Fruit fly (Drosophila melanogaster) whole organism, embryonic: Measurements from ENCODE around the gene PGAP2.

Experiments used
- Bdp1 ChIP-seq: fragments of 200-800 bp; sonication (Bioruptor generic); optimal IDR thresholded peaks from 3 replicates; lab custom pipeline; 2016; ENCODE audit warnings: missing biosample characterization, missing genetic modification characterization
- CG10274 ChIP-seq: fragments of 200-800 bp; sonication (Bioruptor generic); optimal IDR thresholded peaks from 3 replicates; lab custom pipeline; 2017; ENCODE audit warnings: missing biosample characterization, mild to moderate bottlenecking, missing genetic modification characterization
- CG10565 ChIP-seq: fragments of 200-800 bp; sonication (Bioruptor generic); optimal IDR thresholded peaks from 3 replicates; lab custom pipeline; 2016; ENCODE audit warnings: missing biosample characterization, mild to moderate bottlenecking, missing genetic modification characterization
- CG11560 ChIP-seq: fragments of 200-800 bp; sonication (Bioruptor generic); IDR thresholded peaks from 3 replicates; pipeline ENCODE4 v1.3.6; 2022; ENCODE audit warnings: missing biosample characterization, missing genetic modification characterization
- CG12071 ChIP-seq: fragments of 200-800 bp; sonication (Bioruptor generic); optimal IDR thresholded peaks from 3 replicates; lab custom pipeline; 2018; ENCODE audit warnings: missing biosample characterization, mild to moderate bottlenecking, missing genetic modification characterization
- CG13775 ChIP-seq: fragments of 200-800 bp; sonication (Bioruptor generic); optimal IDR thresholded peaks from 3 replicates; lab custom pipeline; 2017; ENCODE audit warnings: missing biosample characterization, mild to moderate bottlenecking, missing genetic modification characterization
- CG14667 ChIP-seq: fragments of 200-800 bp; sonication (Bioruptor generic); IDR thresholded peaks from 2 replicates; pipeline ENCODE4 v1.3.6; 2022; ENCODE audit warnings: missing biosample characterization, missing genetic modification characterization
- CG15696 ChIP-seq: fragments of 200-800 bp; sonication (Bioruptor generic); optimal IDR thresholded peaks from 2 replicates; lab custom pipeline; 2019; ENCODE audit warnings: missing biosample characterization, mild to moderate bottlenecking, missing genetic modification characterization, moderate library complexity
- CG17186 ChIP-seq: fragments of 200-800 bp; sonication (Bioruptor generic); optimal IDR thresholded peaks from 3 replicates; lab custom pipeline; 2017; ENCODE audit warnings: missing biosample characterization, missing genetic modification reagents, missing genetic modification characterization
- CG17361 ChIP-seq: fragments of 200-800 bp; sonication (Bioruptor generic); IDR thresholded peaks from 3 replicates; pipeline ENCODE4 v1.3.6; 2022; ENCODE audit warnings: missing biosample characterization, missing genetic modification characterization
- CG3838 ChIP-seq: fragments of 200-800 bp; sonication (Bioruptor generic); optimal IDR thresholded peaks from 3 replicates; lab custom pipeline; 2016; ENCODE audit warnings: missing biosample characterization, missing genetic modification characterization
- CG4854 ChIP-seq: fragments of 200-800 bp; sonication (Bioruptor generic); optimal IDR thresholded peaks from 2 replicates; lab custom pipeline; 2016; ENCODE audit warnings: missing biosample characterization, missing genetic modification characterization, inconsistent platforms
- CG7745 ChIP-seq: fragments of 200-800 bp; sonication (Bioruptor generic); optimal IDR thresholded peaks from 2 replicates; lab custom pipeline; 2018; ENCODE audit warnings: missing biosample characterization, mild to moderate bottlenecking, missing genetic modification characterization, moderate library complexity
- CG7839 ChIP-seq: fragments of 200-800 bp; sonication (Bioruptor generic); optimal IDR thresholded peaks from 3 replicates; lab custom pipeline; 2018; ENCODE audit warnings: missing biosample characterization, mild to moderate bottlenecking, missing genetic modification characterization, moderate library complexity
- CG8478 ChIP-seq: fragments of >200 bp; optimal IDR thresholded peaks from 2 replicates; lab custom pipeline; 2018
- CG9817 ChIP-seq: fragments of 200-800 bp; sonication (Bioruptor generic); optimal IDR thresholded peaks from 2 replicates; lab custom pipeline; 2018; ENCODE audit warnings: missing biosample characterization, mild to moderate bottlenecking, missing genetic modification characterization, moderate library complexity
- CTCF ChIP-seq: fragments of 200-800 bp; sonication (Bioruptor generic); optimal IDR thresholded peaks from 2 replicates; lab custom pipeline; 2017; ENCODE audit warnings: missing biosample characterization, mild to moderate bottlenecking, missing genetic modification characterization, moderate library complexity
- CrebB ChIP-seq: fragments of 200-800 bp; sonication (Bioruptor generic); optimal IDR thresholded peaks from 3 replicates; lab custom pipeline; 2018; ENCODE audit warnings: missing biosample characterization, mild to moderate bottlenecking, missing genetic modification characterization
- Doc2 ChIP-seq: fragments of 200-800 bp; sonication (Bioruptor generic); IDR thresholded peaks from 2 replicates; pipeline ENCODE4 v1.3.6; 2022; ENCODE audit warnings: missing biosample characterization, missing genetic modification characterization
- Dref ChIP-seq: fragments of 200-800 bp; sonication (Bioruptor generic); IDR thresholded peaks from 2 replicates; pipeline ENCODE4 v1.3.6; 2022; ENCODE audit warnings: missing biosample characterization, missing genetic modification characterization
- Fer3 ChIP-seq: fragments of 200-800 bp; sonication (Bioruptor generic); optimal IDR thresholded peaks from 2 replicates; lab custom pipeline; 2018; ENCODE audit warnings: missing biosample characterization, mild to moderate bottlenecking, missing genetic modification characterization, moderate library complexity
- H15 ChIP-seq: fragments of 200-800 bp; sonication (Bioruptor generic); IDR thresholded peaks from 3 replicates; pipeline ENCODE4 v1.3.6; 2022; ENCODE audit warnings: missing biosample characterization, missing genetic modification characterization
- HLH54F ChIP-seq: fragments of 200-800 bp; sonication (Bioruptor generic); optimal IDR thresholded peaks from 3 replicates; lab custom pipeline; 2016; ENCODE audit warnings: missing biosample characterization, missing genetic modification characterization
- Hr51 ChIP-seq, 2 experiments: fragments of 200-800 bp; sonication (Bioruptor generic); optimal IDR thresholded peaks; 2 replicates in 1 of 2; 3 replicates in 1 of 2; lab custom pipeline; 2016 to 2018; ENCODE audit warnings: missing biosample characterization in 2 of 2, missing genetic modification characterization in 2 of 2, mild to moderate bottlenecking in 1 of 2, moderate library complexity in 1 of 2
- Hsf ChIP-seq: fragments of 200-800 bp; sonication (Bioruptor generic); optimal IDR thresholded peaks from 3 replicates; lab custom pipeline; 2016; ENCODE audit warnings: missing biosample characterization, missing genetic modification characterization
- MESR4 ChIP-seq: fragments of 200-800 bp; sonication (Bioruptor generic); optimal IDR thresholded peaks from 2 replicates; lab custom pipeline; 2018; ENCODE audit warnings: missing biosample characterization, mild to moderate bottlenecking, missing genetic modification characterization, moderate library complexity
- MTF-1 ChIP-seq: fragments of 200-800 bp; sonication (Bioruptor generic); optimal IDR thresholded peaks from 2 replicates; lab custom pipeline; 2018; ENCODE audit warnings: missing biosample characterization, mild to moderate bottlenecking, missing genetic modification characterization, borderline replicate concordance
- Mad ChIP-seq: fragments of 200-800 bp; sonication (Bioruptor generic); optimal IDR thresholded peaks from 2 replicates; lab custom pipeline; 2016; ENCODE audit warnings: missing biosample characterization, missing genetic modification characterization
- Myb ChIP-seq: fragments of 200-800 bp; sonication (Bioruptor generic); optimal IDR thresholded peaks from 2 replicates; lab custom pipeline; 2016; ENCODE audit warnings: missing biosample characterization, missing genetic modification characterization
- Sox100B ChIP-seq: fragments of 200-800 bp; sonication (Bioruptor generic); optimal IDR thresholded peaks from 3 replicates; lab custom pipeline; 2018; ENCODE audit warnings: missing biosample characterization, mild to moderate bottlenecking, missing genetic modification characterization
- Xbp1 ChIP-seq: fragments of 200-800 bp; sonication (Bioruptor generic); optimal IDR thresholded peaks from 3 replicates; lab custom pipeline; 2016; ENCODE audit warnings: missing biosample characterization, mild to moderate bottlenecking, missing genetic modification characterization
- Xrp1 ChIP-seq: fragments of 200-800 bp; sonication (Bioruptor generic); IDR thresholded peaks from 2 replicates; pipeline ENCODE4 v1.3.6; 2022; ENCODE audit warnings: missing biosample characterization, missing genetic modification characterization
- ab ChIP-seq: fragments of 200-800 bp; sonication (Bioruptor generic); optimal IDR thresholded peaks from 2 replicates; lab custom pipeline; 2016; ENCODE audit warnings: missing biosample characterization, missing genetic modification characterization
- croc ChIP-seq: fragments of 200-800 bp; sonication (Bioruptor generic); conservative IDR thresholded peaks from 3 replicates; pipeline ENCODE4 v1.3.6; 2022; ENCODE audit warnings: missing biosample characterization, missing genetic modification characterization
- cwo ChIP-seq: fragments of 200-800 bp; sonication (Bioruptor generic); optimal IDR thresholded peaks from 3 replicates; lab custom pipeline; 2017; ENCODE audit warnings: missing biosample characterization, missing genetic modification characterization, mild to moderate bottlenecking, moderate library complexity, missing genetic modification reagents
- da ChIP-seq: fragments of 200-800 bp; sonication (Bioruptor generic); optimal IDR thresholded peaks from 2 replicates; lab custom pipeline; 2016; ENCODE audit warnings: missing biosample characterization, missing genetic modification characterization
- dmrt11E ChIP-seq: fragments of 200-800 bp; sonication (Bioruptor generic); optimal IDR thresholded peaks from 3 replicates; lab custom pipeline; 2018; ENCODE audit warnings: missing biosample characterization, mild to moderate bottlenecking, missing genetic modification characterization, moderate library complexity
- esg ChIP-seq: fragments of 200-800 bp; sonication (Bioruptor generic); conservative IDR thresholded peaks from 2 replicates; pipeline ENCODE4 v1.3.6; 2022; ENCODE audit warnings: missing biosample characterization, missing genetic modification characterization
- fd64A ChIP-seq: fragments of 200-800 bp; sonication (Bioruptor generic); optimal IDR thresholded peaks from 3 replicates; lab custom pipeline; 2018; ENCODE audit warnings: missing biosample characterization, mild to moderate bottlenecking, missing genetic modification characterization
- fd96Cb ChIP-seq: fragments of 200-800 bp; sonication (Bioruptor generic); optimal IDR thresholded peaks from 2 replicates; lab custom pipeline; 2018; ENCODE audit warnings: missing biosample characterization, mild to moderate bottlenecking, missing genetic modification characterization, moderate library complexity
- gro ChIP-seq: fragments of 200-800 bp; sonication (Bioruptor generic); optimal IDR thresholded peaks from 2 replicates; lab custom pipeline; 2016; ENCODE audit warnings: missing biosample characterization, missing genetic modification characterization
- gsb-n ChIP-seq: fragments of 200-800 bp; sonication (Bioruptor generic); optimal IDR thresholded peaks from 3 replicates; lab custom pipeline; 2018; ENCODE audit warnings: missing biosample characterization, mild to moderate bottlenecking, missing genetic modification characterization
- hb ChIP-seq: fragments of 200-800 bp; sonication (Bioruptor generic); IDR thresholded peaks from 3 replicates; pipeline ENCODE4 v1.3.6; 2022; ENCODE audit warnings: missing biosample characterization, missing genetic modification characterization; ENCODE audit not compliant: partially characterized antibody
- lbe ChIP-seq: fragments of 200-800 bp; sonication (Bioruptor generic); optimal IDR thresholded peaks from 2 replicates; lab custom pipeline; 2016; ENCODE audit warnings: missing biosample characterization, mild to moderate bottlenecking, missing genetic modification characterization
- mirr ChIP-seq: fragments of 200-800 bp; sonication (Bioruptor generic); optimal IDR thresholded peaks from 3 replicates; lab custom pipeline; 2018; ENCODE audit warnings: missing biosample characterization, mild to moderate bottlenecking, missing genetic modification characterization
- repo ChIP-seq: fragments of 200-800 bp; sonication (Bioruptor generic); optimal IDR thresholded peaks from 2 replicates; lab custom pipeline; 2016; ENCODE audit warnings: missing biosample characterization, missing genetic modification characterization
- row ChIP-seq: fragments of 200-800 bp; sonication (Bioruptor generic); IDR thresholded peaks from 3 replicates; pipeline ENCODE4 v1.3.6; 2022; ENCODE audit warnings: missing biosample characterization, missing genetic modification characterization
- run ChIP-seq: fragments of 200-800 bp; sonication (Bioruptor generic); optimal IDR thresholded peaks from 3 replicates; lab custom pipeline; 2018; ENCODE audit warnings: missing biosample characterization, mild to moderate bottlenecking, missing genetic modification characterization
- tap ChIP-seq: fragments of 200-800 bp; optimal IDR thresholded peaks from 3 replicates; lab custom pipeline; 2019; ENCODE audit warnings: missing biosample characterization, mild to moderate bottlenecking, missing genetic modification characterization, moderate library complexity
- unc-4 ChIP-seq: fragments of 200-800 bp; sonication (Bioruptor generic); IDR thresholded peaks from 2 replicates; pipeline ENCODE4 v1.3.6; 2022; ENCODE audit warnings: missing biosample characterization, missing genetic modification characterization; ENCODE audit not compliant: partially characterized antibody
- wek ChIP-seq: fragments of 200-800 bp; sonication (Bioruptor generic); optimal IDR thresholded peaks from 3 replicates; lab custom pipeline; 2018; ENCODE audit warnings: missing biosample characterization, mild to moderate bottlenecking, missing genetic modification characterization, moderate library complexity

The PGAP2 gene

dm6 chr2L:841708-842107 lies 22.4 kb upstream of the PGAP2 start (continued):
- TF ChIP-seq Sox100B (GFP tag; lab: Kevin White, UChicago) = peak; percentile 17
- TF ChIP-seq da (GFP tag; lab: Kevin White, UChicago) = no peak
- TF ChIP-seq CG7745 = no peak
- peak; percentile 74; the same call in 2 of the 3 replicates for TF ChIP-seq H15 (GFP tag; lab: Robert Waterston, UW)
- TF ChIP-seq Hsf (GFP tag; lab: Kevin White, UChicago) = peak; percentile 71
- peak; percentile 76 for TF ChIP-seq CG7839 (tag; lab: Kevin White, UChicago)
- TF ChIP-seq CG10274 (GFP tag; lab: Kevin White, UChicago) = peak; percentile 55
- peak; percentile 72 for TF ChIP-seq cwo (GFP tag; lab: Kevin White, UChicago)
- peak; percentile 64 for TF ChIP-seq CG14667 (GFP tag; lab: Robert Waterston, UW)
- peak; percentile 45 for TF ChIP-seq ab (GFP tag; lab: Kevin White, UChicago)
- TF ChIP-seq Dref (GFP tag; lab: Robert Waterston, UW) = 0 out of 2 replicates have a peak, but pooled peaks have one; percentile 21
- peak; percentile 51 for TF ChIP-seq CG3838 (GFP tag; lab: Kevin White, UChicago)
- peak; percentile 38 for TF ChIP-seq Myb (GFP tag; lab: Kevin White, UChicago)
- peak; percentile 81 for TF ChIP-seq Xbp1
- TF ChIP-seq fd64A (GFP tag; lab: Kevin White, UChicago) = peak; percentile 14
- peak; percentile 62 for TF ChIP-seq HLH54F
- no peak for TF ChIP-seq gsb-n (tag; lab: Kevin White, UChicago)
- TF ChIP-seq CTCF (GFP tag; lab: Kevin White, UChicago) = no peak
- peak; percentile 72 for TF ChIP-seq CG13775 (GFP tag; lab: Kevin White, UChicago)
- peak; percentile 53 for TF ChIP-seq CrebB (tag; lab: Kevin White, UChicago)
- TF ChIP-seq CG12071 (GFP tag; lab: Kevin White, UChicago) = peak; percentile 62
- peak; percentile 85 for TF ChIP-seq row (GFP tag; lab: Robert Waterston, UW)
- TF ChIP-seq MTF-1 = no peak
- TF ChIP-seq Mad = peak; percentile 50
- TF ChIP-seq CG15696 (tag; lab: Kevin White, UChicago) = no peak
- no peak for TF ChIP-seq MESR4 (GFP tag; lab: Kevin White, UChicago)
- TF ChIP-seq CG8478 = no peak
- no peak for TF ChIP-seq hb
- TF ChIP-seq run (tag; lab: Kevin White, UChicago) = no peak
- peak; percentile 59 for TF ChIP-seq fd96Cb (tag; lab: Kevin White, UChicago)
- peak; percentile 88 for TF ChIP-seq lbe (GFP tag; lab: Kevin White, UChicago)
- peak; percentile 48 for TF ChIP-seq CG4854 (GFP tag; lab: Kevin White, UChicago)
- TF ChIP-seq Bdp1 (GFP tag; lab: Kevin White, UChicago) = peak; percentile 44
- TF ChIP-seq gro (GFP tag; lab: Kevin White, UChicago) = peak; percentile 87
- peak; percentile 45 for TF ChIP-seq dmrt11E (tag; lab: Kevin White, UChicago)
- peak; percentile 59; the same call in 2 of the 3 replicates for TF ChIP-seq CG17361 (GFP tag; lab: Robert Waterston, UW)
- no peak for TF ChIP-seq unc-4
- TF ChIP-seq Fer3 = peak; percentile 80
- peak; percentile 36 for TF ChIP-seq tap (tag; lab: Kevin White, UChicago)
- peak; percentile 23 to 55 for TF ChIP-seq Hr51 (GFP tag; optimal IDR thresholded peaks at IDR 0.05; lab: Kevin White, UChicago)
- peak; percentile 49 for TF ChIP-seq mirr (GFP tag; lab: Kevin White, UChicago)
- TF ChIP-seq esg (GFP tag; lab: Robert Waterston, UW) = peak; percentile 84
- no peak for TF ChIP-seq CG10565 (GFP tag; lab: Kevin White, UChicago)
- no peak for TF ChIP-seq wek (GFP tag; lab: Kevin White, UChicago)
- peak; percentile 23 for TF ChIP-seq repo (GFP tag; lab: Kevin White, UChicago)
- peak; percentile 59; the same call in 1 of the 3 replicates for TF ChIP-seq CG11560 (tag; lab: Robert Waterston, UW)
- TF ChIP-seq CG17186 (GFP tag; lab: Kevin White, UChicago) = no peak
- 0 out of 2 replicates have a peak, but pooled peaks have one; percentile 38 for TF ChIP-seq Doc2
- TF ChIP-seq Xrp1 (GFP tag; lab: Robert Waterston, UW) = peak; percentile 83
- peak; percentile 66 for TF ChIP-seq CG9817
- peak; percentile 23; the same call in 2 of the 3 replicates for TF ChIP-seq croc (GFP tag; lab: Robert Waterston, UW)
